Worm (Caenorhabditis elegans) whole organism, L4 larva: Measurements from ENCODE around the gene tbc-19.
"Not testable (repeated sequence)": the region's sequence is repeated elsewhere in the genome, so short reads cannot be mapped to it uniquely, and the experiment has no call there.

ENCODE experiments used
- cey-2 ChIP-seq: sonication (generic microtip); optimal IDR thresholded peaks from 3 replicates; lab custom pipeline; 2017; ENCODE audit warnings: missing genetic modification characterization, mild to moderate bottlenecking, missing compliant biosample characterization, antibody characterized with exemption, borderline replicate concordance; ENCODE audit not compliant: insufficient read depth
- pha-4 ChIP-seq, 2 experiments: fragments of 150-350 bp in 1 of 2; fragments of 200-800 bp in 1 of 2; sonication (Bioruptor generic) in 1 of 2; IDR thresholded peaks in 1 of 2; optimal IDR thresholded peaks in 1 of 2; 2 replicates each; pipeline versions ENCODE4 v1.3.6 to Lab custom; 2014 to 2022; ENCODE audit warnings: missing genetic modification characterization in 2 of 2, missing genetic modification reagents in 2 of 2, missing biosample characterization in 1 of 2, missing compliant biosample characterization in 1 of 2

- TF ChIP-seq cey-2 (tag; lab: Kevin White, UChicago); pha-4 (GFP tag; IDR thresholded peaks at IDR 0.05; lab: Robert Waterston, UW); pha-4 (tag; optimal IDR thresholded peaks at IDR 0.05; lab: Kevin White, UChicago): not testable (repeated sequence)
These were observed 31.9 kb downstream of the tbc-19 start, which contains the start of gene arrd-24 for ce11 chrX:13980417-13980816.
